Worm (Caenorhabditis elegans): ENCODE measurements around the gene ZK154.6.

DNA sequence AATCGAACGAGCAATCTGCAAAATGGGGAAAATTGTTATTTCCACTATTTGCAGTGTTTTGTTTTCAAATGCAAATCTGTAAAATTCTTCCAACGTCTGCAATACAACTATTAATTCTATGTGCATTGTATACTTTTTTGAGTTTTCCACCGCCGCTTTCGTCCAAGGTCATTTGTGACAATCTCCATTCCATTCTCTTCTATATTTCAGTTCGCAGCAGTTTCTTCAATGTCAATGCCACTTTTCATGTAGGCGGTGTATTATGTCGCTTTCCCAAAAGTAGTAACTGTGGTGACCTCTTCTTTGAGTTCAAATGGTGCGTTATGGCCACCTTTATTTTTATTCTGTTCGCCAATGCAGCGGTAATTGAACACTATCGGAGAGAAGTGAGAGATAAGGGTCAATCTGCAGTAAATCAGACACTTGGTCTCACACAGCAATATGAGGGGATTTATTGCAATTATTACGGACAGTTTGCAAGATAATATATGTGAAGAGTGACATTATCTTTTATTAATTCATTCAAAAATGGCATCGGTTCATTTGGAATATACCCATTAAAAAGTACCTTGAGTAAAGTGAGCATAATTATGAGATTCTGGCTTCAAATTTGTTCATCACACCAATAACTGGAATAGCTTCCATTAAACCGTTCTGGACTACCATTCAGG is 33.4 kb upstream of the ZK154.6 start:
- no peak for TF ChIP-seq dao-5 (tag; optimal IDR thresholded peaks at IDR 0.05)
- no peak for TF ChIP-seq him-1 (tag; optimal IDR thresholded peaks at IDR 0.05)

Data from whole organism, L4/young adult.